Worm (Caenorhabditis elegans): ENCODE measurements around the gene Y82E9BL.6.

DNA sequence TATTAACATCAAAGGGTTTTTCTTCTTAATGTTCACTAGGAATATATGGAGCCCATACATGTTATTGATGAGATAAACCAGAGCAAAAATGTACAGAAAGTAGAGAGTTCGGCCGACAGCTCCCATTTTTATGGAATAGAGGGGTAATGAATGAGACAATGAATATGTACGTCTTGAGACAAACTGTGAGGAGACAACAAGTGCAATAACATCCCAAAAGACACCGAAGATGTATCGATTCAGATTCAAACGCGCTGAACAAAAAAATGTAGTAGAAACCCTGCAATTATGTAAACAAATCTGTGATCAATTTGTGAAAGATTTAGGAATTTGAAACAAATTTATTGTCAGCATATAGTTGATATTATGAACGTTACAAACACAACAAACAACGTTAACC, 1.4 kb upstream of the Y82E9BL.6 start:
- TF ChIP-seq R02D3.7 (tag; optimal IDR thresholded peaks at IDR 0.05) (no peak), C34F6.9 (tag; optimal IDR thresholded peaks at IDR 0.05) (no peak), nhr-11 (tag; optimal IDR thresholded peaks at IDR 0.05) (no peak), skn-1 (tag; optimal IDR thresholded peaks at IDR 0.05) (no peak), snpc-4 (tag; optimal IDR thresholded peaks at IDR 0.05) (no peak), lin-13 (GFP tag; optimal IDR thresholded peaks at IDR 0.05) (no peak), nhr-25 (tag; optimal IDR thresholded peaks at IDR 0.05) (no peak), ceh-82 (tag; optimal IDR thresholded peaks at IDR 0.05) (no peak), zag-1 (tag; optimal IDR thresholded peaks at IDR 0.05) (no peak), ZK546.5 (tag; optimal IDR thresholded peaks at IDR 0.05) (no peak), sma-9 (GFP tag; optimal IDR thresholded peaks at IDR 0.05) (no peak), sma-9 (tag; optimal IDR thresholded peaks at IDR 0.05) (no peak), nhr-237 (tag; optimal IDR thresholded peaks at IDR 0.05) (no peak)
